Fruit fly (Drosophila melanogaster) whole organism: ENCODE measurements around the gene CG15253.

Experiments used
- CG8478 ChIP-seq: fragments of >200 bp; optimal IDR thresholded peaks from 2 replicates; lab custom pipeline; 2018; ENCODE audit warnings: inconsistent platforms
- EcR ChIP-seq, 2 experiments: fragments of >200 bp; optimal IDR thresholded peaks; 2 replicates each; lab custom pipeline; 2017; ENCODE audit warnings: missing biosample characterization in 2 of 2, missing genetic modification characterization in 2 of 2, missing genetic modification reagents in 2 of 2
- psq ChIP-seq: fragments of >200 bp; optimal IDR thresholded peaks from 2 replicates; lab custom pipeline; 2017

- TF ChIP-seq EcR (GFP tag; optimal IDR thresholded peaks at IDR 0.05; lab: Kevin White, UChicago) = no peak
- TF ChIP-seq CG8478 (lab: Kevin White, UChicago) = no peak
- no peak for TF ChIP-seq psq
Measured at dm6 chr2L:15609139-15609538, 7.0 kb downstream of the CG15253 start.
